Worm (Caenorhabditis elegans) whole organism, early embryonic: ENCODE measurements around the gene srw-14.

ENCODE experiments used
- B0310.2 ChIP-seq: sonication (generic microtip); optimal IDR thresholded peaks from 2 replicates; lab custom pipeline; 2016; ENCODE audit warnings: mild to moderate bottlenecking, missing genetic modification characterization, missing compliant biosample characterization
- ama-1 ChIP-seq: fragments of 150-350 bp; optimal IDR thresholded peaks from 2 replicates; lab custom pipeline; 2014
- ets-7 ChIP-seq: sonication (generic microtip); optimal IDR thresholded peaks from 2 replicates; lab custom pipeline; 2016; ENCODE audit warnings: missing genotype, missing genetic modification characterization, missing compliant biosample characterization
- flt-1 ChIP-seq: fragments of 200-800 bp; sonication (Bioruptor generic); IDR thresholded peaks from 2 replicates; pipeline ENCODE4 v1.3.6; 2022; ENCODE audit warnings: missing genetic modification characterization, missing compliant biosample characterization
- hmbx-1 ChIP-seq: sonication (generic microtip); optimal IDR thresholded peaks from 2 replicates; lab custom pipeline; 2016; ENCODE audit warnings: mild to moderate bottlenecking, missing genetic modification characterization, missing compliant biosample characterization
- hnd-1 ChIP-seq: sonication (generic microtip); optimal IDR thresholded peaks from 2 replicates; lab custom pipeline; 2016; ENCODE audit warnings: missing genetic modification characterization, missing compliant biosample characterization
- tbx-11 ChIP-seq: fragments of 200-800 bp; sonication (Bioruptor generic); IDR thresholded peaks from 2 replicates; pipeline ENCODE4 v1.3.6; 2022; ENCODE audit warnings: missing genetic modification characterization, missing compliant biosample characterization
- tra-4 ChIP-seq: sonication (generic microtip); optimal IDR thresholded peaks from 2 replicates; lab custom pipeline; 2017; ENCODE audit warnings: missing genetic modification characterization, missing compliant biosample characterization

DNA sequence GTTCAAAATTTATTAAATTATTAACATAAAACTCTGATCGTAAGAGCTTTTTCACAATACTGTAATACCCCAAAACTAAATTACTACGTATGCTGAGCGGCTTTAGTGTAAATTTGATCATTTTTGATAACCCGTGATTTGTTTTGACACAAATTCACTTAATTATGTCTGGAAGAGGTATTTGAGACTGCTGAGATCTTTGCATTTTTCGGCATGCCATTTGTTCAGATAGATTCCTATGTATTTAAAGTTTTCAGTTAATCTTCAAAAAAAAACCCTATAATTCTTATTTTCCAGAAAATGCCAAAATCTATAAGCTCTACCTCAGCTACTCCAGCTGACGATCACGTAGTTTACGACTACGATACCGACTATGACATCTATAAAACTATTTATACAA, 4.5 kb downstream of the srw-14 start, which contains the start of gene srw-15:
- no peak for TF ChIP-seq B0310.2 (tag; lab: Kevin White, UChicago)
- no peak for TF ChIP-seq hmbx-1 (tag; lab: Kevin White, UChicago)
- TF ChIP-seq tbx-11 (GFP tag; lab: Robert Waterston, UW) = no peak
- no peak for TF ChIP-seq tra-4 (tag; lab: Kevin White, UChicago)
- no peak for TF ChIP-seq ama-1 (lab: Kevin White, UChicago)
- no peak for TF ChIP-seq ets-7 (tag; lab: Kevin White, UChicago)
- TF ChIP-seq hnd-1 (tag; lab: Kevin White, UChicago) = no peak
- TF ChIP-seq flt-1 (GFP tag; lab: Robert Waterston, UW) = no peak
